Worm (Caenorhabditis elegans) whole organism, L1 larva: ENCODE data around the gene vps-22.

Experiments
- C16A3.4 ChIP-seq: fragments of 150-350 bp; optimal IDR thresholded peaks from 2 replicates; lab custom pipeline; 2014; ENCODE audit warnings: missing biosample characterization, missing genetic modification characterization
- C34B4.2 ChIP-seq: sonication (generic microtip); optimal IDR thresholded peaks from 2 replicates; lab custom pipeline; 2017; ENCODE audit warnings: mild to moderate bottlenecking, missing genetic modification characterization, missing compliant biosample characterization
- F16B12.6 ChIP-seq: fragments of 150-350 bp; optimal IDR thresholded peaks from 2 replicates; lab custom pipeline; 2014; ENCODE audit warnings: missing biosample characterization, missing genetic modification characterization
- Y116A8C.19 ChIP-seq: sonication (generic microtip); optimal IDR thresholded peaks from 2 replicates; lab custom pipeline; 2016; ENCODE audit warnings: missing compliant biosample characterization, missing genetic modification characterization, borderline replicate concordance
- alr-1 ChIP-seq: fragments of 200-800 bp; sonication (Bioruptor generic); optimal IDR thresholded peaks from 2 replicates; lab custom pipeline; 2018; ENCODE audit warnings: borderline replicate concordance, mild to moderate bottlenecking, missing genetic modification characterization, missing compliant biosample characterization
- ama-1 ChIP-seq: fragments of 150-350 bp; optimal IDR thresholded peaks from 2 replicates; lab custom pipeline; 2014
- blmp-1 ChIP-seq: fragments of 150-350 bp; optimal IDR thresholded peaks from 2 replicates; lab custom pipeline; 2014; ENCODE audit warnings: missing biosample characterization, missing genetic modification characterization
- dpl-1 ChIP-seq, 3 experiments: fragments of 150-350 bp in 2 of 3; sonication (generic microtip) in 1 of 3; optimal IDR thresholded peaks; 2 replicates each; lab custom pipeline; 2014 to 2017; ENCODE audit warnings: missing biosample characterization in 3 of 3, missing genetic modification characterization in 3 of 3, missing genetic modification reagents in 3 of 3
- dsc-1 ChIP-seq: sonication (generic microtip); optimal IDR thresholded peaks from 2 replicates; lab custom pipeline; 2016; ENCODE audit warnings: mild to moderate bottlenecking, missing genetic modification characterization, missing compliant biosample characterization
- efl-1 ChIP-seq, 4 experiments: fragments of 150-350 bp; optimal IDR thresholded peaks in 3 of 4; peaks in 1 of 4; 1 replicate in 1 of 4; 2 replicates in 3 of 4; lab custom pipeline; 2014; ENCODE audit warnings: missing biosample characterization in 2 of 4, missing genetic modification characterization in 2 of 4, missing genetic modification reagents in 2 of 4
- efl-3 ChIP-seq: fragments of 200-800 bp; sonication (Bioruptor generic); optimal IDR thresholded peaks from 2 replicates; lab custom pipeline; 2018; ENCODE audit warnings: mild to moderate bottlenecking, missing genetic modification characterization, missing compliant biosample characterization
- egl-13 ChIP-seq: sonication (generic microtip); optimal IDR thresholded peaks from 2 replicates; lab custom pipeline; 2016; ENCODE audit warnings: missing genotype, missing genetic modification reagents, missing genetic modification characterization, missing compliant biosample characterization
- egl-27 ChIP-seq, 2 experiments: fragments of 150-350 bp in 1 of 2; sonication (generic microtip); optimal IDR thresholded peaks; 3 replicates each; lab custom pipeline; 2017 to 2018; ENCODE audit warnings: missing biosample characterization in 2 of 2, missing genetic modification characterization in 2 of 2, missing genetic modification reagents in 2 of 2
- elt-2 ChIP-seq: sonication (generic microtip); optimal IDR thresholded peaks from 2 replicates; lab custom pipeline; 2016; ENCODE audit warnings: missing genetic modification characterization, mild to moderate bottlenecking, inconsistent platforms, missing compliant biosample characterization, missing genetic modification reagents
- fkh-10 ChIP-seq: sonication (generic microtip); optimal IDR thresholded peaks from 2 replicates; lab custom pipeline; 2017; ENCODE audit warnings: missing biosample characterization, missing genetic modification reagents, missing genetic modification characterization
- fkh-4 ChIP-seq: sonication (generic microtip); optimal IDR thresholded peaks from 2 replicates; lab custom pipeline; 2016; ENCODE audit warnings: missing compliant biosample characterization, missing genetic modification characterization, borderline replicate concordance
- hpl-2 ChIP-seq: fragments of 150-350 bp; optimal IDR thresholded peaks from 2 replicates; lab custom pipeline; 2014; ENCODE audit warnings: missing biosample characterization, missing genetic modification reagents, missing genetic modification characterization
- isw-1 ChIP-seq: fragments of 200-800 bp; sonication (Bioruptor generic); IDR thresholded peaks from 2 replicates; pipeline ENCODE4 v1.3.6; 2022; ENCODE audit warnings: missing genetic modification characterization, missing compliant biosample characterization
- jun-1 ChIP-seq: fragments of 150-350 bp; optimal IDR thresholded peaks from 2 replicates; lab custom pipeline; 2014; ENCODE audit warnings: missing biosample characterization, missing genetic modification reagents, missing genetic modification characterization
- lin-13 ChIP-seq: fragments of 150-350 bp; optimal IDR thresholded peaks from 2 replicates; lab custom pipeline; 2014; ENCODE audit warnings: missing biosample characterization, missing genetic modification reagents, missing genetic modification characterization
- lin-15B ChIP-seq: fragments of 150-350 bp; sonication (generic microtip); optimal IDR thresholded peaks from 3 replicates; lab custom pipeline; 2014; ENCODE audit warnings: missing biosample characterization, missing genetic modification characterization
- lsy-2 ChIP-seq, 2 experiments: fragments of 150-350 bp; optimal IDR thresholded peaks; 2 replicates each; lab custom pipeline; 2014; ENCODE audit warnings: missing biosample characterization in 2 of 2, missing genetic modification characterization in 2 of 2
- mab-9 ChIP-seq: fragments of 200-800 bp; sonication (Bioruptor generic); IDR thresholded peaks from 2 replicates; pipeline ENCODE4 v1.3.6; 2022; ENCODE audit warnings: missing genetic modification reagents, missing genetic modification characterization, missing compliant biosample characterization
- mdl-1 ChIP-seq, 2 experiments: fragments of 150-350 bp; optimal IDR thresholded peaks; 2 replicates each; lab custom pipeline; 2014 to 2017; ENCODE audit warnings: missing biosample characterization in 2 of 2, missing genetic modification characterization in 2 of 2, inconsistent platforms in 1 of 2
- mep-1 ChIP-seq: fragments of 150-350 bp; optimal IDR thresholded peaks from 2 replicates; lab custom pipeline; 2014; ENCODE audit warnings: missing biosample characterization, missing genetic modification characterization
- nhr-11 ChIP-seq: fragments of 150-350 bp; optimal IDR thresholded peaks from 2 replicates; lab custom pipeline; 2014; ENCODE audit warnings: missing biosample characterization, missing genetic modification characterization
- nhr-19 ChIP-seq: fragments of 200-800 bp; sonication (Bioruptor generic); conservative IDR thresholded peaks from 2 replicates; pipeline ENCODE4 v1.3.6; 2022; ENCODE audit warnings: missing genetic modification characterization, missing compliant biosample characterization
- nhr-47 ChIP-seq: sonication (generic microtip); optimal IDR thresholded peaks from 2 replicates; lab custom pipeline; 2016; ENCODE audit warnings: mild to moderate bottlenecking, missing genetic modification characterization, moderate library complexity, missing compliant biosample characterization
- nhr-76 ChIP-seq: sonication (generic microtip); optimal IDR thresholded peaks from 2 replicates; lab custom pipeline; 2017; ENCODE audit warnings: missing biosample characterization, missing genetic modification characterization
- nhr-77 ChIP-seq: fragments of 150-350 bp; optimal IDR thresholded peaks from 2 replicates; lab custom pipeline; 2014; ENCODE audit warnings: missing biosample characterization, missing genetic modification characterization
- nhr-90 ChIP-seq: sonication (generic microtip); optimal IDR thresholded peaks from 2 replicates; lab custom pipeline; 2016; ENCODE audit warnings: mild to moderate bottlenecking, missing genetic modification characterization, missing compliant biosample characterization; ENCODE audit not compliant: poor library complexity
- pax-3 ChIP-seq: fragments of 200-800 bp; sonication (Bioruptor generic); optimal IDR thresholded peaks from 2 replicates; lab custom pipeline; 2018; ENCODE audit warnings: mild to moderate bottlenecking, missing genetic modification characterization, moderate library complexity, missing compliant biosample characterization
- rnt-1 ChIP-seq: sonication (generic microtip); optimal IDR thresholded peaks from 2 replicates; lab custom pipeline; 2016; ENCODE audit warnings: mild to moderate bottlenecking, missing genetic modification characterization, moderate library complexity, missing compliant biosample characterization
- skn-1 ChIP-seq: fragments of 150-350 bp; optimal IDR thresholded peaks from 2 replicates; lab custom pipeline; 2014; ENCODE audit warnings: missing biosample characterization, missing genetic modification characterization
- snpc-4 ChIP-seq: fragments of 150-350 bp; optimal IDR thresholded peaks from 2 replicates; lab custom pipeline; 2014; ENCODE audit warnings: missing biosample characterization, missing genetic modification characterization
- sox-4 ChIP-seq: sonication (generic microtip); optimal IDR thresholded peaks from 2 replicates; lab custom pipeline; 2016; ENCODE audit warnings: missing genetic modification characterization, missing compliant biosample characterization
- sptf-1 ChIP-seq: fragments of 150-350 bp; optimal IDR thresholded peaks from 2 replicates; lab custom pipeline; 2014; ENCODE audit warnings: missing biosample characterization, missing genetic modification characterization
- swsn-7 ChIP-seq: sonication (generic microtip); optimal IDR thresholded peaks from 2 replicates; lab custom pipeline; 2016; ENCODE audit warnings: missing genetic modification characterization, missing compliant biosample characterization
- tbx-2 ChIP-seq: sonication (generic microtip); optimal IDR thresholded peaks from 2 replicates; lab custom pipeline; 2016; ENCODE audit warnings: missing genetic modification characterization, missing compliant biosample characterization
- unc-130 ChIP-seq: fragments of 150-350 bp; optimal IDR thresholded peaks from 2 replicates; lab custom pipeline; 2017; ENCODE audit warnings: missing biosample characterization, missing genetic modification characterization, inconsistent platforms
- unc-62 ChIP-seq: fragments of 150-350 bp; optimal IDR thresholded peaks from 2 replicates; lab custom pipeline; 2014; ENCODE audit warnings: missing biosample characterization, missing genetic modification reagents, missing genetic modification characterization
- unc-86 ChIP-seq: sonication (generic microtip); optimal IDR thresholded peaks from 2 replicates; lab custom pipeline; 2016; ENCODE audit warnings: missing genetic modification characterization, missing compliant biosample characterization
- unc-98 ChIP-seq: fragments of 200-800 bp; sonication (Bioruptor generic); IDR thresholded peaks from 2 replicates; pipeline ENCODE4 v1.3.6; 2022; ENCODE audit warnings: missing genetic modification characterization, missing compliant biosample characterization
- zag-1 ChIP-seq: fragments of 150-350 bp; optimal IDR thresholded peaks from 2 replicates; lab custom pipeline; 2014; ENCODE audit warnings: missing biosample characterization, missing genetic modification characterization
- zip-4 ChIP-seq: fragments of 200-800 bp; sonication (Bioruptor generic); optimal IDR thresholded peaks from 2 replicates; lab custom pipeline; 2018; ENCODE audit warnings: mild to moderate bottlenecking, missing genetic modification characterization, moderate library complexity, missing compliant biosample characterization
- ztf-11 ChIP-seq, 2 experiments: sonication (generic microtip); optimal IDR thresholded peaks; 2 replicates each; lab custom pipeline; 2016 to 2017; ENCODE audit warnings: missing genetic modification characterization in 2 of 2, missing biosample characterization in 1 of 2, missing compliant biosample characterization in 1 of 2
- ztf-4 ChIP-seq: fragments of 150-350 bp; optimal IDR thresholded peaks from 2 replicates; lab custom pipeline; 2014; ENCODE audit warnings: missing biosample characterization, missing genetic modification characterization

vps-22 gene

DNA sequence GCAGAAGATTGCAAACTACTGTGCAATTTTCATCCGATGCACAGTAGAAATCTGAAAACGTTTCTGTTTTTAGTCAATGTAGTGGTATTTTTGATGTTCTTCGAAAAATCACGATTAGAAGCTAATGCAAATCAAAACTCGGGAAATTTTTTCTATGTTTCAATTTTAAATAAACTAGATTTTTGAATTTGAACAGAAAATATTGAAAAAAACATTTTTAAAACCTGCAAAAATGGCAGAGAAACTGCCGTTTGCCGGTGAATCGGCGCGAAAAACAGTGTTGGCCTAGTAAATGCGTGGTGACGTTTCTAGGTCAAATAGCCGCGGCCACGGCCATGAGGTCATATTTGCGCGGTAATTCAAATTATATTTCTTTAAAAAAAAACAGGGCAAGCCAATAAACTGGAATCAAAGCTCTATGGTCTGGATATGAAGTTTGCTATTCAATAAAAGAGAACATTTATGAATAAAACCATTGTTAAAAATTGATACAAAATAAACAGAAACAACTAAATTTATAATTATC, 32.1 kb downstream of the vps-22 start, which contains the start of gene set-2 (continued):
- TF ChIP-seq F16B12.6 (tag; lab: Kevin White, UChicago) (peak; percentile 54), unc-62 (no peak), fkh-4 (tag; lab: Kevin White, UChicago) (peak; percentile 79), nhr-90 (tag; lab: Kevin White, UChicago) (peak; percentile 87), efl-1 (optimal IDR thresholded peaks at IDR 0.05; lab: Kevin White, UChicago) (peak; percentile 93 to 95), efl-1 (GFP tag; optimal IDR thresholded peaks at IDR 0.05 in 1 of 2; lab: Kevin White, UChicago) (peak; percentile 93 to 99), pax-3 (tag; lab: Kevin White, UChicago) (peak; percentile 78), unc-98 (peak; percentile 81), alr-1 (tag; lab: Kevin White, UChicago) (no peak), egl-13 (peak; percentile 73), unc-130 (tag; lab: Kevin White, UChicago) (no peak), elt-2 (tag; lab: Kevin White, UChicago) (peak; percentile 1), unc-86 (tag; lab: Kevin White, UChicago) (peak; percentile 25), lin-13 (peak; percentile 39), C34B4.2 (tag; lab: Kevin White, UChicago) (no peak), rnt-1 (peak; percentile 97), zag-1 (tag; lab: Kevin White, UChicago) (no peak), egl-27 (tag; optimal IDR thresholded peaks at IDR 0.05; lab: Kevin White, UChicago) (no peak), sox-4 (tag; lab: Kevin White, UChicago) (peak; percentile 70), snpc-4 (tag; lab: Kevin White, UChicago) (peak; percentile 38), Y116A8C.19 (tag; lab: Kevin White, UChicago) (peak; percentile 28), nhr-11 (no peak), nhr-19 (GFP tag; lab: Robert Waterston, UW) (peak; percentile 76), nhr-76 (tag; lab: Kevin White, UChicago) (no peak), isw-1 (GFP tag; lab: Robert Waterston, UW) (peak; percentile 70), sptf-1 (tag; lab: Kevin White, UChicago) (no peak), jun-1 (peak; percentile 24), hpl-2 (no peak), nhr-47 (tag; lab: Kevin White, UChicago) (peak; percentile 81), tbx-2 (tag; lab: Kevin White, UChicago) (peak; percentile 85), fkh-10 (GFP tag; lab: Kevin White, UChicago) (no peak), mep-1 (tag; lab: Kevin White, UChicago) (peak; percentile 55), blmp-1 (tag; lab: Kevin White, UChicago) (peak; percentile 44), swsn-7 (tag; lab: Kevin White, UChicago) (peak; percentile 54), dpl-1 (GFP tag; optimal IDR thresholded peaks at IDR 0.05; lab: Kevin White, UChicago) (peak; percentile 87 to 93 (median 92)), zip-4 (GFP tag; lab: Kevin White, UChicago) (no peak), ama-1 (lab: Kevin White, UChicago) (no peak), mdl-1 (tag; optimal IDR thresholded peaks at IDR 0.05; lab: Kevin White, UChicago) (no peak), lin-15B (tag; lab: Kevin White, UChicago) (peak; percentile 73), ztf-4 (no peak), mab-9 (no peak), skn-1 (tag; lab: Kevin White, UChicago) (peak; percentile 54), C16A3.4 (tag; lab: Kevin White, UChicago) (peak; percentile 22), dsc-1 (tag; lab: Kevin White, UChicago) (peak; percentile 69), ztf-11 (tag; optimal IDR thresholded peaks at IDR 0.05; lab: Kevin White, UChicago) (peak in 1 of 2 experiments; percentile 88), nhr-77 (tag; lab: Kevin White, UChicago) (peak; percentile 30), efl-3 (GFP tag; lab: Kevin White, UChicago) (no peak), lsy-2 (tag; optimal IDR thresholded peaks at IDR 0.05; lab: Kevin White, UChicago) (peak; percentile 62 to 76)
